Worm (Caenorhabditis elegans): ENCODE results near the gene F46H5.2.
A peak's percentile ranks its signal among the peaks of the same experiment; 100 is the strongest.

Gene F46H5.2

DNA sequence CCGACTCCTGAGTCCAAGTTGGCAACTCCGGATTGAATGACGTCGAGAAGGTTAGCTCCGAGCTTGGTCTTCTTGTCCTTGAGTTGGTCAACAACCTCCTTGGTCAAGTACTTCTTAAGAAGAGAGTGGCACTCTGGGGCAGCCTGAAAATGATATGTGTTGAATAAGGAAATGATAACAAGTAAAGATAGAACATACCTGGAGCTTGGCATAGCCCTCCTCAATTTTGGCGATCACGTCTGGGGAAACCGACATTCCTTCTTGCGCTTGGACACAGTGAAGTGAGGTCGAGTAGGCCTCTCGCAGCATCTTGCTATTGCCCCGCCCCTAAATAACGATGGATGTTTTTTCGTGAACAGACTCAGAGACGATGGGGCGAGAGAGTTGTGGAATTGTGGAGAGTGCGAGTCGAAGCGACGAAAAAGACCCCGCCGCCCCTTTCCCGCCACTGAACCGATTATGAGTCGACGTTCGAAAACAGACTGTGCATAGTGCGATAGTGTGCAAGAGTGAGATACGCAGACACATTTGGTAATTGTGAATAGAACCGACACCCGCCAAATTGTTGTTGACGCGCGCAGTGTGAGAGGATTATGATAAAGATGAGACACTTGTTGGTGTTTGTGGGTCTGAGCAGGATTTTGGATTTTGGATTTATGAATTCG lies 33.2 kb upstream of the F46H5.2 start (continued):
- no peak for TF ChIP-seq sea-2 (GFP tag; IDR thresholded peaks at IDR 0.05)
- no peak for TF ChIP-seq F33H1.4 (GFP tag; IDR thresholded peaks at IDR 0.05)
- TF ChIP-seq lin-35 (GFP tag; optimal IDR thresholded peaks at IDR 0.05): peak in 1 of 3 experiments; percentile 11
- TF ChIP-seq ccch-3 (GFP tag; optimal IDR thresholded peaks at IDR 0.05): no peak
- TF ChIP-seq D2030.7 (GFP tag; IDR thresholded peaks at IDR 0.05): no peak
- no peak for TF ChIP-seq mel-28 (tag; optimal IDR thresholded peaks at IDR 0.05; ENCODE audit: borderline replicate concordance)
- TF ChIP-seq fkh-3 (tag; optimal IDR thresholded peaks at IDR 0.05): no peak
- no peak for TF ChIP-seq F39B2.1 (GFP tag; IDR thresholded peaks at IDR 0.05)
- TF ChIP-seq ceh-79 (tag; optimal IDR thresholded peaks at IDR 0.05): no peak
- no peak for TF ChIP-seq F37B4.10 (GFP tag; IDR thresholded peaks at IDR 0.05)
- no peak for TF ChIP-seq let-526 (GFP tag; IDR thresholded peaks at IDR 0.05)
- no peak for TF ChIP-seq snpc-4 (GFP tag; optimal IDR thresholded peaks at IDR 0.05)
- peak in 1 of 4 experiments; percentile 2 for TF ChIP-seq snpc-4 (tag; optimal IDR thresholded peaks at IDR 0.05)
- no peak for TF ChIP-seq Y79H2A.3 (GFP tag; conservative IDR thresholded peaks at IDR 0.05)
- peak in 1 of 2 experiments; percentile 23 for TF ChIP-seq let-607 (tag; optimal IDR thresholded peaks at IDR 0.05)
- TF ChIP-seq pha-4 (tag; optimal IDR thresholded peaks at IDR 0.05): no peak
- TF ChIP-seq him-1 (tag; optimal IDR thresholded peaks at IDR 0.05): no peak
- TF ChIP-seq madf-8 (GFP tag; conservative IDR thresholded peaks at IDR 0.05): peak; percentile 43; the same call in 1 of the 2 replicates
- TF ChIP-seq Y95B8A.8 (GFP tag; IDR thresholded peaks at IDR 0.05): no peak
- TF ChIP-seq egrh-3 (GFP tag; IDR thresholded peaks at IDR 0.05): no peak
- TF ChIP-seq ztf-22 (GFP tag; optimal IDR thresholded peaks at IDR 0.05): no peak
- no peak for TF ChIP-seq nhr-120 (GFP tag; IDR thresholded peaks at IDR 0.05)
- peak; percentile 40 for TF ChIP-seq xnd-1 (tag; optimal IDR thresholded peaks at IDR 0.05)
- TF ChIP-seq attf-6 (GFP tag; IDR thresholded peaks at IDR 0.05): no peak
- 0 out of 2 replicates have a peak, but pooled peaks have one; percentile 32 for TF ChIP-seq ekl-4 (GFP tag; IDR thresholded peaks at IDR 0.05)
- TF ChIP-seq mcd-1 (GFP tag; IDR thresholded peaks at IDR 0.05): peak; percentile 44; the same call in 1 of the 2 replicates
- TF ChIP-seq hsf-1 (GFP tag; IDR thresholded peaks at IDR 0.05): no peak
- TF ChIP-seq B0019.2 (GFP tag; conservative IDR thresholded peaks at IDR 0.05): no peak
- peak; percentile 80 for TF ChIP-seq madf-6 (GFP tag; IDR thresholded peaks at IDR 0.05)
- TF ChIP-seq lin-26 (GFP tag; IDR thresholded peaks at IDR 0.05): no peak
- no peak for TF ChIP-seq unc-130 (GFP tag; optimal IDR thresholded peaks at IDR 0.05)
- no peak for TF ChIP-seq ztf-3 (GFP tag; optimal IDR thresholded peaks at IDR 0.05)
- TF ChIP-seq K11D2.4 (GFP tag; IDR thresholded peaks at IDR 0.05): no peak
- no peak for TF ChIP-seq cebp-1 (GFP tag; IDR thresholded peaks at IDR 0.05)
- TF ChIP-seq cebp-1 (tag; optimal IDR thresholded peaks at IDR 0.05): peak; percentile 51
- peak; percentile 81 for TF ChIP-seq zfh-2 (GFP tag; conservative IDR thresholded peaks at IDR 0.05)
- TF ChIP-seq attf-5 (GFP tag; optimal IDR thresholded peaks at IDR 0.05): peak; percentile 36
- TF ChIP-seq Y56A3A.18 (GFP tag; IDR thresholded peaks at IDR 0.05): no peak
- peak; percentile 68 for TF ChIP-seq dox-1 (GFP tag; IDR thresholded peaks at IDR 0.05)
- TF ChIP-seq sptf-2 (GFP tag; optimal IDR thresholded peaks at IDR 0.05): no peak
- no peak for TF ChIP-seq ceh-58 (GFP tag; IDR thresholded peaks at IDR 0.05)
- no peak for TF ChIP-seq F49E8.2 (tag; optimal IDR thresholded peaks at IDR 0.05; ENCODE audit: insufficient read depth)
- no peak for TF ChIP-seq ceh-91 (GFP tag; IDR thresholded peaks at IDR 0.05)
- no peak for TF ChIP-seq egl-44 (GFP tag; IDR thresholded peaks at IDR 0.05)
- TF ChIP-seq T26A5.8 (tag; optimal IDR thresholded peaks at IDR 0.05): no peak
- no peak for TF ChIP-seq lag-1 (GFP tag; IDR thresholded peaks at IDR 0.05)
- no peak for TF ChIP-seq ztf-6 (GFP tag; IDR thresholded peaks at IDR 0.05)
- TF ChIP-seq lsy-27 (tag; optimal IDR thresholded peaks at IDR 0.05; ENCODE audit: borderline replicate concordance, insufficient read depth): no peak

Data from whole organism, young adult.